Fruit fly (Drosophila melanogaster): Measurements from ENCODE around the gene S1P.

DNA sequence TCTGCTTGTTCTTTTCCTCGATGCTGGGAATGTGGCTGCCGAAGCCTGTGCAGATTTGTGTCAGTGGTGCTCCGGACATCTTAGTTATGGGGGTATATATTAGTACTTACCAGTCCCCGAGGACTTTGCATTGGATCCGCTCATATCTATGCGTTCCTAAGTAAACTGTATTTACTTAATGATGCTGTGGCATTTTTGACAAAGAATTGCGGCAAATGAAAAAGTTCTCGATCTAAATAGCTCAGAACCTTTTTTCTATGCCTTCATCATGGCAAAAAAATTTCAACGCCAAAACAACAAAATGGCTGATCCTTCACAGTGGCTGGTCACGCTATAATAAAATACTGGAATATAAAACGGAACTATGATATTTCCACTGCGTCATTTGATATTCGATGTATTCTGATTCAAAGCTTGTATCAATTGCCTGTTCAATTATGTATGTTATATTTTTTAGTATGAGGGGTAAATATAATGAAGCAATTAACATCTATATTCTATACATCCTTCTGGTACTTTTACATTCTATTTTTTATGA is 17.0 kb upstream of the S1P start, which contains the start of gene MED1:
- TF ChIP-seq OdsH (GFP tag; optimal IDR thresholded peaks at IDR 0.05) (no peak), dac (GFP tag; optimal IDR thresholded peaks at IDR 0.05) (no peak), Gug (GFP tag; IDR thresholded peaks at IDR 0.05) (no peak), Smox (GFP tag; optimal IDR thresholded peaks at IDR 0.05) (no peak), Hr4 (GFP tag; optimal IDR thresholded peaks at IDR 0.05) (no peak), CG31627 (GFP tag; optimal IDR thresholded peaks at IDR 0.05) (peak; percentile 43), CG8119 (GFP tag; IDR thresholded peaks at IDR 0.05) (no peak), CG10669 (GFP tag; optimal IDR thresholded peaks at IDR 0.05) (no peak), esn (GFP tag; optimal IDR thresholded peaks at IDR 0.05) (no peak), eg (GFP tag; IDR thresholded peaks at IDR 0.05) (peak; percentile 15; the same call in 1 of the 3 replicates), CG11902 (GFP tag; optimal IDR thresholded peaks at IDR 0.05) (no peak), CG11762 (GFP tag; optimal IDR thresholded peaks at IDR 0.05; ENCODE audit: insufficient read depth) (no peak), fd59A (GFP tag; optimal IDR thresholded peaks at IDR 0.05) (no peak), CG8632 (GFP tag; optimal IDR thresholded peaks at IDR 0.05) (no peak)
